Worm (Caenorhabditis elegans) whole organism, L4/young adult: ENCODE data around the gene T24D3.2.

ENCODE experiments used
- W03F9.2 ChIP-seq: fragments of 150-350 bp; optimal IDR thresholded peaks from 2 replicates; lab custom pipeline; 2014; ENCODE audit warnings: missing biosample characterization, missing genetic modification characterization
- him-1 ChIP-seq: sonication (generic microtip); optimal IDR thresholded peaks from 2 replicates; lab custom pipeline; 2016; ENCODE audit warnings: missing genotype, missing genetic modification reagents, missing genetic modification characterization, missing compliant biosample characterization

ce11 chrX:12469846-12470245, 44.3 kb downstream of the T24D3.2 start:
- TF ChIP-seq him-1 = no peak
- no peak for TF ChIP-seq W03F9.2 (tag; lab: Kevin White, UChicago)
